Worm (Caenorhabditis elegans) whole organism, L1 larva: ENCODE data around the gene dec-7.

Experiments used
- C16A3.4 ChIP-seq: fragments of 150-350 bp; optimal IDR thresholded peaks from 2 replicates; lab custom pipeline; 2014; ENCODE audit warnings: missing biosample characterization, missing genetic modification characterization
- C34B4.2 ChIP-seq: sonication (generic microtip); optimal IDR thresholded peaks from 2 replicates; lab custom pipeline; 2017; ENCODE audit warnings: mild to moderate bottlenecking, missing genetic modification characterization, missing compliant biosample characterization
- F16B12.6 ChIP-seq: fragments of 150-350 bp; optimal IDR thresholded peaks from 2 replicates; lab custom pipeline; 2014; ENCODE audit warnings: missing biosample characterization, missing genetic modification characterization
- aha-1 ChIP-seq: fragments of 150-350 bp; optimal IDR thresholded peaks from 2 replicates; lab custom pipeline; 2014; ENCODE audit warnings: missing biosample characterization, missing genetic modification characterization
- ama-1 ChIP-seq: fragments of 150-350 bp; optimal IDR thresholded peaks from 2 replicates; lab custom pipeline; 2014
- blmp-1 ChIP-seq: fragments of 150-350 bp; optimal IDR thresholded peaks from 2 replicates; lab custom pipeline; 2014; ENCODE audit warnings: missing biosample characterization, missing genetic modification characterization
- ceh-82 ChIP-seq, 3 experiments: fragments of 150-350 bp in 1 of 3; sonication (generic microtip) in 2 of 3; optimal IDR thresholded peaks; 2 replicates each; lab custom pipeline; 2014 to 2017; ENCODE audit warnings: missing biosample characterization in 3 of 3, missing genetic modification characterization in 3 of 3
- ceh-88 ChIP-seq: fragments of 200-800 bp; sonication (Bioruptor generic); IDR thresholded peaks from 2 replicates; pipeline ENCODE4 v1.3.6; 2022; ENCODE audit warnings: missing genetic modification characterization, missing compliant biosample characterization
- ceh-90 ChIP-seq: sonication (generic microtip); optimal IDR thresholded peaks from 2 replicates; lab custom pipeline; 2016; ENCODE audit warnings: missing genetic modification characterization, missing compliant biosample characterization
- ces-1 ChIP-seq: fragments of 150-350 bp; optimal IDR thresholded peaks from 2 replicates; lab custom pipeline; 2014; ENCODE audit warnings: missing biosample characterization, missing genetic modification reagents, missing genetic modification characterization
- efl-1 ChIP-seq, 4 experiments: fragments of 150-350 bp; optimal IDR thresholded peaks in 3 of 4; peaks in 1 of 4; 1 replicate in 1 of 4; 2 replicates in 3 of 4; lab custom pipeline; 2014; ENCODE audit warnings: missing biosample characterization in 2 of 4, missing genetic modification characterization in 2 of 4, missing genetic modification reagents in 2 of 4
- efl-3 ChIP-seq: fragments of 200-800 bp; sonication (Bioruptor generic); optimal IDR thresholded peaks from 2 replicates; lab custom pipeline; 2018; ENCODE audit warnings: mild to moderate bottlenecking, missing genetic modification characterization, missing compliant biosample characterization
- elt-2 ChIP-seq: sonication (generic microtip); optimal IDR thresholded peaks from 2 replicates; lab custom pipeline; 2016; ENCODE audit warnings: missing genetic modification characterization, mild to moderate bottlenecking, inconsistent platforms, missing compliant biosample characterization, missing genetic modification reagents
- elt-3 ChIP-seq, 6 experiments: fragments of 150-350 bp in 1 of 6; sonication (generic microtip); optimal IDR thresholded peaks; 2 replicates each; lab custom pipeline; 2017 to 2018; ENCODE audit warnings: missing biosample characterization in 6 of 6, missing genetic modification characterization in 6 of 6, inconsistent platforms in 1 of 6
- ets-5 ChIP-seq: fragments of 200-800 bp; sonication (Bioruptor generic); IDR thresholded peaks from 2 replicates; pipeline ENCODE4 v1.3.6; 2022; ENCODE audit warnings: missing genetic modification characterization, missing compliant biosample characterization
- fkh-10 ChIP-seq: sonication (generic microtip); optimal IDR thresholded peaks from 2 replicates; lab custom pipeline; 2017; ENCODE audit warnings: missing biosample characterization, missing genetic modification reagents, missing genetic modification characterization
- fkh-8 ChIP-seq: sonication (generic microtip); optimal IDR thresholded peaks from 2 replicates; lab custom pipeline; 2016; ENCODE audit warnings: mild to moderate bottlenecking, missing genetic modification characterization, missing compliant biosample characterization
- fos-1 ChIP-seq: fragments of 150-350 bp; optimal IDR thresholded peaks from 2 replicates; lab custom pipeline; 2014; ENCODE audit warnings: missing biosample characterization, missing genetic modification characterization
- grh-1 ChIP-seq: fragments of 200-800 bp; sonication (Bioruptor generic); IDR thresholded peaks from 2 replicates; pipeline ENCODE4 v1.3.6; 2022; ENCODE audit warnings: missing genetic modification reagents, missing genetic modification characterization, missing compliant biosample characterization
- hlh-4 ChIP-seq: sonication (generic microtip); optimal IDR thresholded peaks from 2 replicates; lab custom pipeline; 2016; ENCODE audit warnings: mild to moderate bottlenecking, missing genetic modification characterization, missing compliant biosample characterization
- irx-1 ChIP-seq: sonication (generic microtip); optimal IDR thresholded peaks from 2 replicates; lab custom pipeline; 2016; ENCODE audit warnings: missing genetic modification characterization, missing compliant biosample characterization
- lin-14 ChIP-seq: fragments of 200-800 bp; sonication (Bioruptor generic); optimal IDR thresholded peaks from 2 replicates; lab custom pipeline; 2018; ENCODE audit warnings: mild to moderate bottlenecking, missing genetic modification characterization, moderate library complexity, missing compliant biosample characterization
- lin-15B ChIP-seq: fragments of 150-350 bp; sonication (generic microtip); optimal IDR thresholded peaks from 3 replicates; lab custom pipeline; 2014; ENCODE audit warnings: missing biosample characterization, missing genetic modification characterization
- lin-35 ChIP-seq, 2 experiments: fragments of 150-350 bp; optimal IDR thresholded peaks; 2 replicates each; lab custom pipeline; 2014; ENCODE audit warnings: missing biosample characterization in 2 of 2, missing genetic modification characterization in 2 of 2, missing genetic modification reagents in 2 of 2
- lir-3 ChIP-seq: sonication (generic microtip); optimal IDR thresholded peaks from 2 replicates; lab custom pipeline; 2016; ENCODE audit warnings: mild to moderate bottlenecking, missing genetic modification characterization, moderate library complexity, missing compliant biosample characterization; ENCODE audit not compliant: poor library complexity
- lsy-2 ChIP-seq, 2 experiments: fragments of 150-350 bp; optimal IDR thresholded peaks; 2 replicates each; lab custom pipeline; 2014; ENCODE audit warnings: missing biosample characterization in 2 of 2, missing genetic modification characterization in 2 of 2
- mab-9 ChIP-seq: fragments of 200-800 bp; sonication (Bioruptor generic); IDR thresholded peaks from 2 replicates; pipeline ENCODE4 v1.3.6; 2022; ENCODE audit warnings: missing genetic modification reagents, missing genetic modification characterization, missing compliant biosample characterization
- mdl-1 ChIP-seq, 2 experiments: fragments of 150-350 bp; optimal IDR thresholded peaks; 2 replicates each; lab custom pipeline; 2014 to 2017; ENCODE audit warnings: missing biosample characterization in 2 of 2, missing genetic modification characterization in 2 of 2, inconsistent platforms in 1 of 2
- nhr-20 ChIP-seq: sonication (generic microtip); optimal IDR thresholded peaks from 2 replicates; lab custom pipeline; 2016; ENCODE audit warnings: mild to moderate bottlenecking, missing genetic modification characterization, missing compliant biosample characterization
- nhr-237 ChIP-seq: fragments of 150-350 bp; optimal IDR thresholded peaks from 2 replicates; lab custom pipeline; 2014; ENCODE audit warnings: missing biosample characterization, missing genetic modification characterization
- nhr-47 ChIP-seq: sonication (generic microtip); optimal IDR thresholded peaks from 2 replicates; lab custom pipeline; 2016; ENCODE audit warnings: mild to moderate bottlenecking, missing genetic modification characterization, moderate library complexity, missing compliant biosample characterization
- nhr-84 ChIP-seq: sonication (generic microtip); optimal IDR thresholded peaks from 2 replicates; lab custom pipeline; 2017; ENCODE audit warnings: missing biosample characterization, missing genetic modification characterization
- nhr-85 ChIP-seq: sonication (generic microtip); peaks from one replicate; lab custom pipeline; 2016; ENCODE audit warnings: missing genetic modification characterization, inconsistent platforms, missing compliant biosample characterization
- nhr-90 ChIP-seq: sonication (generic microtip); optimal IDR thresholded peaks from 2 replicates; lab custom pipeline; 2016; ENCODE audit warnings: mild to moderate bottlenecking, missing genetic modification characterization, missing compliant biosample characterization; ENCODE audit not compliant: poor library complexity
- pag-3 ChIP-seq: sonication (generic microtip); optimal IDR thresholded peaks from 2 replicates; lab custom pipeline; 2017; ENCODE audit warnings: missing genetic modification characterization, mild to moderate bottlenecking, missing compliant biosample characterization, antibody characterized with exemption, borderline replicate concordance; ENCODE audit not compliant: insufficient read depth
- pax-3 ChIP-seq: fragments of 200-800 bp; sonication (Bioruptor generic); optimal IDR thresholded peaks from 2 replicates; lab custom pipeline; 2018; ENCODE audit warnings: mild to moderate bottlenecking, missing genetic modification characterization, moderate library complexity, missing compliant biosample characterization
- rnt-1 ChIP-seq: sonication (generic microtip); optimal IDR thresholded peaks from 2 replicates; lab custom pipeline; 2016; ENCODE audit warnings: mild to moderate bottlenecking, missing genetic modification characterization, moderate library complexity, missing compliant biosample characterization
- snu-23 ChIP-seq: sonication (generic microtip); optimal IDR thresholded peaks from 2 replicates; lab custom pipeline; 2016; ENCODE audit warnings: missing genetic modification characterization, missing compliant biosample characterization
- sox-4 ChIP-seq: sonication (generic microtip); optimal IDR thresholded peaks from 2 replicates; lab custom pipeline; 2016; ENCODE audit warnings: missing genetic modification characterization, missing compliant biosample characterization
- sptf-1 ChIP-seq: fragments of 150-350 bp; optimal IDR thresholded peaks from 2 replicates; lab custom pipeline; 2014; ENCODE audit warnings: missing biosample characterization, missing genetic modification characterization
- tlp-1 ChIP-seq: fragments of 150-350 bp; optimal IDR thresholded peaks from 2 replicates; lab custom pipeline; 2014; ENCODE audit warnings: missing biosample characterization, missing genetic modification characterization
- unc-130 ChIP-seq: fragments of 150-350 bp; optimal IDR thresholded peaks from 2 replicates; lab custom pipeline; 2017; ENCODE audit warnings: missing biosample characterization, missing genetic modification characterization, inconsistent platforms
- unc-62 ChIP-seq: fragments of 150-350 bp; optimal IDR thresholded peaks from 2 replicates; lab custom pipeline; 2014; ENCODE audit warnings: missing biosample characterization, missing genetic modification reagents, missing genetic modification characterization
- unc-98 ChIP-seq: fragments of 200-800 bp; sonication (Bioruptor generic); IDR thresholded peaks from 2 replicates; pipeline ENCODE4 v1.3.6; 2022; ENCODE audit warnings: missing genetic modification characterization, missing compliant biosample characterization
- vab-15 ChIP-seq: sonication (generic microtip); optimal IDR thresholded peaks from 2 replicates; lab custom pipeline; 2017; ENCODE audit warnings: missing genotype, mild to moderate bottlenecking, missing genetic modification characterization, missing compliant biosample characterization

Gene dec-7

DNA sequence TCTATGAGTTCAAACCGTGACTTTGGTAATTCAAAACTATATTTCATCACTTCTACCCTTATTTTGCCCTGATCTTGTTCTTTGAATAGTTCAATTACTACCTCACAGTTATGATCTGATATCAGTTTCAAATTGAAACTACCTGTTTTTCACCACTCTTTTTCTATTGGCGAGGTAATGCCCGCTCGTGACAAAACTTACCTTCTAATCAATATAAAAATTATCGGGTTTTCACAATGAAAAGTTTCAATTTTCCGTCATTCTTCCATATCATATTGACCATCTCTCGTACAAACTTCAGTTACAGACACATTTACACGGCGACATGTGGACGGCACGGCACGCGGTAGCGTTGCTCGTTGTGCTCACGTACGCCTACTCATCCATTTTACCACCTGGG, at the start of gene dec-7:
Gene dec-7 (plus strand): TSS at position 308 of the 400 bp plus-strand sequence.
- TF ChIP-seq tlp-1 (tag; lab: Kevin White, UChicago) = no peak
- no peak for TF ChIP-seq ceh-88 (GFP tag; lab: Robert Waterston, UW)
- no peak for TF ChIP-seq hlh-4 (tag; lab: Kevin White, UChicago)
- no peak for TF ChIP-seq lin-15B (tag; lab: Kevin White, UChicago)
- no peak for TF ChIP-seq fkh-10
- no peak for TF ChIP-seq ces-1
- no peak for TF ChIP-seq ets-5
- no peak for TF ChIP-seq nhr-84 (tag; lab: Kevin White, UChicago)
- no peak for TF ChIP-seq grh-1
- no peak for TF ChIP-seq pag-3 (tag; lab: Kevin White, UChicago)
- TF ChIP-seq pax-3 (tag; lab: Kevin White, UChicago) = no peak
- TF ChIP-seq ama-1 = no peak
- TF ChIP-seq C16A3.4 (tag; lab: Kevin White, UChicago) = no peak
- TF ChIP-seq snu-23 (GFP tag; lab: Kevin White, UChicago) = no peak
- no peak for TF ChIP-seq unc-98 (GFP tag; lab: Robert Waterston, UW)
- TF ChIP-seq fos-1 (tag; lab: Kevin White, UChicago) = no peak

DNA sequence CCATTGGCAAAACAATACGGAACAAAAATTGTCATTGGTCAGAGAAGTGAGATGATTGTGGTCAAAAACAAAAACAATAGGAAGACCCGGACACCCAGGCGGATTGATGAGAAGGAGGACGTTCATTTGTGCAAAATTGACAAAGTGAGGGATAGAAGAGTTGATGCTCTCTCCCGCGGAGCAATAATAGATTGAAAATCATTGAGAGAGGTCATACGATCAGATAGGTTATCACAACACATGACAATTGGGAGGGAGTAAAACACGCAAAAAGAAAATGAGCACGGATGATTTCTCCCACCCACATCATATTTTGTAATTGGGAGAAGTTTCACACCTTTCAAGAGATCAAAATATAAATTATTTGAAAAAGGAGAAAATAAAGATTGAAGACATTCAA, 46.6 kb upstream of the dec-7 start:
- peak; percentile 59 for TF ChIP-seq lin-14 (GFP tag; lab: Kevin White, UChicago)
- TF ChIP-seq rnt-1 = peak; percentile 47
- no peak for TF ChIP-seq sox-4 (tag; lab: Kevin White, UChicago)

DNA sequence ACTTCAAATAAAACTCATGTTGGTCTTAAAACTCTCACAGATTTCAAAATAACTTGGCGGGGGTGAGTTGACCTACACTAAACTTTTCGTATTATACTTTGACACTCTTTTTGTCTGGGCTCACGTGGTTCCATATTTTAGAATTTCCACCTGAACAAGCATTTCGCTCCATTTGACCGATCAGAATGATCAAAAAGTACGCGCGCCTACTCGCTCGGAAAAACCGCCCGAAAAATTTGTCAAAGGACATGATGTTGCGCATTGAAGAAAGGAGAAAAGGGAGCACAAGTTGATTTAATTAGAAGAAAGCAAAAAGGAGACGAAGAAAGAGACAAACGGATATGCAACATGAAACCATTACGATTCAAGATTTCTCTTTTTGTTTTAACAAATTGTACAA, 45.9 kb upstream of the dec-7 start:
- TF ChIP-seq lin-14 (GFP tag; lab: Kevin White, UChicago) (peak; percentile 57), tlp-1 (tag; lab: Kevin White, UChicago) (no peak), mdl-1 (tag; optimal IDR thresholded peaks at IDR 0.05; lab: Kevin White, UChicago) (no peak), sptf-1 (no peak), nhr-47 (tag; lab: Kevin White, UChicago) (no peak), fkh-8 (peak; percentile 41), rnt-1 (no peak), nhr-85 (tag; lab: Kevin White, UChicago) (no peak), ceh-90 (no peak), ceh-82 (tag; optimal IDR thresholded peaks at IDR 0.05; lab: Kevin White, UChicago) (no peak), fkh-10 (peak; percentile 24), nhr-90 (no peak), efl-1 (optimal IDR thresholded peaks at IDR 0.05; lab: Kevin White, UChicago) (no peak), efl-1 (GFP tag; optimal IDR thresholded peaks at IDR 0.05 in 1 of 2; lab: Kevin White, UChicago) (no peak), lir-3 (tag; lab: Kevin White, UChicago) (no peak), efl-3 (GFP tag; lab: Kevin White, UChicago) (no peak), aha-1 (tag; lab: Kevin White, UChicago) (no peak), unc-62 (GFP tag; lab: Kevin White, UChicago) (no peak), C34B4.2 (no peak), mab-9 (GFP tag; lab: Robert Waterston, UW) (no peak), vab-15 (tag; lab: Kevin White, UChicago) (no peak), lin-35 (GFP tag; optimal IDR thresholded peaks at IDR 0.05; lab: Kevin White, UChicago) (no peak), pax-3 (tag; lab: Kevin White, UChicago) (no peak), F16B12.6 (no peak)
- TF ChIP-seq, all 84 proteins: peak for 3

DNA sequence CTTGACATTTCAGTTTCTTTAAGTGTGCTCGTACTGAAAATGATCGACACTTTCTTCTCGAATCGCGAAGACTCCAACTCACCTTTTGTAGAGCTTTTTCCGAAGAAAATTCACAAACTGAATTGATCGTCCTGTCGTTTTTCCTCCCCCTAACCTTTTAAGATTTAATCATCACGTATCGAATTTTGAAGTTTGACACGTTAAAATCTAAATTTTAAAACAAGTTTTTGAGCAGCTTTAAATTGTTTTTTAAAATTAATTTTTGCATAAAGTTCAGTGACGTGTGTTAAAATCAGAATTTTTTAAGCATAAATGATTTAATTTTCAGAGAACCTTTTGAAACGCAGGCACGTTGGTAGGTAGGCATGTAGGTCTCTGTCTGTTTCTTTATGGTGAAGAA, 40.9 kb upstream of the dec-7 start, which contains the start of gene alg-4:
Gene alg-4 (minus strand): TSS at position 101 of the 400 bp plus-strand sequence.
- TF ChIP-seq blmp-1 (tag; lab: Kevin White, UChicago) (no peak), nhr-20 (no peak), elt-2 (tag; lab: Kevin White, UChicago) (no peak), irx-1 (tag; lab: Kevin White, UChicago) (no peak), efl-3 (GFP tag; lab: Kevin White, UChicago) (no peak), elt-3 (tag; optimal IDR thresholded peaks at IDR 0.05; lab: Kevin White, UChicago) (no peak), lsy-2 (tag; optimal IDR thresholded peaks at IDR 0.05; lab: Kevin White, UChicago) (no peak), nhr-237 (tag; lab: Kevin White, UChicago) (no peak), unc-130 (tag; lab: Kevin White, UChicago) (no peak), sox-4 (tag; lab: Kevin White, UChicago) (no peak), fkh-8 (no peak)
